Worm (Caenorhabditis elegans): Measurements from ENCODE around the gene sqt-1.

Gene sqt-1

ce11 chrII:11371981-11372380 is 34.3 kb upstream of the sqt-1 start, which contains the start of gene C33B4.2:
C33B4.2 (minus strand) TSS chrII:11372145.
- TF ChIP-seq aptf-3 (GFP tag; IDR thresholded peaks at IDR 0.05) (no peak), ceh-58 (GFP tag; IDR thresholded peaks at IDR 0.05) (no peak), madf-8 (GFP tag; conservative IDR thresholded peaks at IDR 0.05) (no peak), attf-6 (GFP tag; IDR thresholded peaks at IDR 0.05) (no peak), ceh-40 (GFP tag; IDR thresholded peaks at IDR 0.05) (no peak), nhr-27 (tag; optimal IDR thresholded peaks at IDR 0.05) (no peak), Y53G8AR.9 (GFP tag; conservative IDR thresholded peaks at IDR 0.05) (no peak), F55B11.4 (tag; optimal IDR thresholded peaks at IDR 0.05; ENCODE audit: borderline replicate concordance, insufficient read depth) (no peak), pbrm-1 (GFP tag; IDR thresholded peaks at IDR 0.05) (no peak), ceh-27 (GFP tag; optimal IDR thresholded peaks at IDR 0.05) (no peak), let-526 (GFP tag; IDR thresholded peaks at IDR 0.05) (no peak), lir-1 (GFP tag; conservative IDR thresholded peaks at IDR 0.05) (no peak), nhr-120 (GFP tag; IDR thresholded peaks at IDR 0.05) (no peak), B0336.3 (GFP tag; IDR thresholded peaks at IDR 0.05) (no peak), ztf-26 (tag; optimal IDR thresholded peaks at IDR 0.05) (no peak)

ce11 chrII:11361751-11362150 is 24.1 kb upstream of the sqt-1 start:
- TF ChIP-seq snpc-1.3 (tag; optimal IDR thresholded peaks at IDR 0.05; ENCODE audit: insufficient read depth): no peak
- TF ChIP-seq snpc-3.4 (tag; optimal IDR thresholded peaks at IDR 0.05): no peak
- no peak for TF ChIP-seq ets-4 (GFP tag; optimal IDR thresholded peaks at IDR 0.05)
- no peak for TF ChIP-seq zim-3 (tag; optimal IDR thresholded peaks at IDR 0.05)
- TF ChIP-seq athp-1 (tag; optimal IDR thresholded peaks at IDR 0.05): no peak
- TF ChIP-seq ztf-28 (GFP tag; IDR thresholded peaks at IDR 0.05): no peak
- TF ChIP-seq chd-7 (tag; optimal IDR thresholded peaks at IDR 0.05): no peak

- TF ChIP-seq nhr-27 (tag; optimal IDR thresholded peaks at IDR 0.05) (no peak), xnd-1 (tag; optimal IDR thresholded peaks at IDR 0.05) (no peak), lin-40 (tag; optimal IDR thresholded peaks at IDR 0.05) (no peak), B0019.2 (GFP tag; conservative IDR thresholded peaks at IDR 0.05) (no peak), zfh-2 (GFP tag; conservative IDR thresholded peaks at IDR 0.05) (no peak), bed-1 (GFP tag; IDR thresholded peaks at IDR 0.05) (no peak), akir-1 (GFP tag; optimal IDR thresholded peaks at IDR 0.05) (no peak), madf-8 (GFP tag; conservative IDR thresholded peaks at IDR 0.05) (no peak), lin-54 (GFP tag; optimal IDR thresholded peaks at IDR 0.05) (no peak), hlh-12 (tag; optimal IDR thresholded peaks at IDR 0.05) (no peak), chd-7 (tag; optimal IDR thresholded peaks at IDR 0.05) (no peak), ztf-28 (GFP tag; IDR thresholded peaks at IDR 0.05) (no peak), ZK185.1 (tag; optimal IDR thresholded peaks at IDR 0.05; ENCODE audit: poor library complexity, severe bottlenecking) (no peak), F22D6.2 (tag; optimal IDR thresholded peaks at IDR 0.05) (no peak), madf-10 (tag; optimal IDR thresholded peaks at IDR 0.05) (no peak), ekl-4 (GFP tag; IDR thresholded peaks at IDR 0.05) (no peak), sea-2 (GFP tag; IDR thresholded peaks at IDR 0.05) (no peak), nfya-2 (GFP tag; IDR thresholded peaks at IDR 0.05) (no peak), T07F8.4 (tag; optimal IDR thresholded peaks at IDR 0.05) (no peak)
Observed at ce11 chrII:11353471-11353870, 15.8 kb upstream of the sqt-1 start.

Measured in whole organism, young adult.